Fruit fly (Drosophila melanogaster): Measurements from ENCODE around the gene CG3557.

Gene CG3557

DNA sequence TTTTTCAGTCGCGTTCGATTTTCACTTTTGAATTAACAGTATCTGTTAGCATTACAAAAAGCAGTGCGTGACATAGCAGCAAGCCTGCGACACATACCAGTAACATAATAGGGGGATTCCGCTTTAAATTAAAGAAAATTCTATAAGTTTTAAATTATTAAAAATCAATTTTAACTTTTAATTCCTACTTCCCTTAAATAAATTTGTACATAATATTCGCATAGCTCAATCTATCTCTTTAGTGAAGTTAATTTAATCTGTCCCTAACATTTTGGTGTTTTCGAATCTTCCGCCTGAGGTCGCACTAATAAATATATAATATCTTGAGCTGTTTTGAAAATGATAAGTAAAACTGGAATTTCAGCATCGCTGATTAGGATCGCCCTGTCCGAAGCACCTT lies 34.9 kb upstream of the CG3557 start, which contains the start of gene CG9886:
CG9886 (plus strand) TSS at position 341 of the 400 bp plus-strand sequence.
- TF ChIP-seq psq (optimal IDR thresholded peaks at IDR 0.05): no peak

DNA sequence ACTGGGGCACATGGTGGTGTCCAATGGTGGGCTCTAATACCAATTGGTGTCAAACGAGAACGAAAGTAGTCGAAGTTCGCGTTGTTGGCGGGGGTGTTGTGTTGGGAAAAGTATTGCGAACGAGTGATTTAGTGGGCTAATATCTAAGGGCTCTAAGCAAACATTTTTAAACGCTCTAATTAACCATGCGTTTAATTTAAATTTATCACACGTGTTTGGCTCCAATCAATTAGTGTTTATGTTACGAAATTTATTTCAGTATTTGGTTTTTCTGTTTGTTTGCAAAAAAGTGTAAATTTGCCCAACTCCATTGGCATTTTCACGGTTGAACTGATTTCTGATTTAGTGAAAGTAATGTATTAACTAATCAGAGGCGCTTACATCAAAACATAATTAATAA lies 34.3 kb upstream of the CG3557 start, which contains the start of gene CG34447:
CG34447 (minus strand) TSS at position 101 of the 400 bp plus-strand sequence.
- TF ChIP-seq ttk (optimal IDR thresholded peaks at IDR 0.05): no peak
- TF ChIP-seq Sin3A (optimal IDR thresholded peaks at IDR 0.05): no peak
- TF ChIP-seq h (optimal IDR thresholded peaks at IDR 0.05): no peak
- TF ChIP-seq Myc (optimal IDR thresholded peaks at IDR 0.05): no peak
- TF ChIP-seq psq (optimal IDR thresholded peaks at IDR 0.05): no peak
- TF ChIP-seq insv (optimal IDR thresholded peaks at IDR 0.05): no peak

DNA sequence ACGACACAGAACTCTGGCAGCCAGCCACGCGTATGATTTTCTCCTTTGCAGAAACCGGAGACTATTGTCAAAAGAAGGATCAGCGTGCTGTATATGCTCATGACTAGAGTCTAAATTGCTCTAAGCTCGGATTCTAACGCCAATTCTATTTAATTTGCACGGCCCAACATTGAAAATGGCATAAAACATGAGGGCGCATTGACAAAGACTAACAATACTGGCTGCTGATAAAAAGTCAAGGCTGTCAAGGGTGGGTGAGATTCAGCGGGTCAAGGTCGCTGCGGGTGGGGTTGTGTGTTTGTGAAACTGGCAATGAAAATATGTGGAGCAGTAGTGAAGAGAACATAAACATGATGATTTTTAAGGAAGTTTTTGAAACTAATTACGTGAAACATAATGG lies 32.3 kb upstream of the CG3557 start, which contains the start of gene CG34448:
CG34448 (minus strand) TSS at position 101 of the 400 bp plus-strand sequence.
- TF ChIP-seq h (optimal IDR thresholded peaks at IDR 0.05) (no peak), Myc (optimal IDR thresholded peaks at IDR 0.05) (no peak), insv (optimal IDR thresholded peaks at IDR 0.05) (no peak), ttk (optimal IDR thresholded peaks at IDR 0.05) (no peak), psq (optimal IDR thresholded peaks at IDR 0.05) (no peak), Sin3A (optimal IDR thresholded peaks at IDR 0.05) (no peak)

DNA sequence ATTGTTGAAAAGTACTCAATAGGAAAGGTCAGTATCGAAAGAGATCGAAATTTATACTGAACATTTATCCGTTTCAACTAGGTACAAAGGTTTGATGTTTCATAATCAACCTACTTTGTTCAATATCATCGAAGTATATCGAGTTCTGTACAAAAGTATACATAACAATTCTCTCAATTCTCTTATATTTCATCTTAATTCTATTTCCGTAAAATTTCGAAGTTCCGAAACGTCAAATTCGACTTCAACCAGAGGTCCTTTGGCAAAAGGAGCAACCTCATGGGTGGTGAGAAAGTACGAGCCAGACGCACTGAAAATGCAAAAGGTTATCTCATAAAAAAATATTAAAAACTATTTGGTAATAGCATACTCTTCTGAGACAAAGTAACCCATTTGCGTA lies 31.0 kb upstream of the CG3557 start, which contains the start of gene CG31948:
CG31948 (minus strand) TSS at position 101 of the 400 bp plus-strand sequence.
- TF ChIP-seq insv (optimal IDR thresholded peaks at IDR 0.05): no peak
- no peak for TF ChIP-seq Sin3A (optimal IDR thresholded peaks at IDR 0.05)
- no peak for TF ChIP-seq psq (optimal IDR thresholded peaks at IDR 0.05)
- TF ChIP-seq h (optimal IDR thresholded peaks at IDR 0.05): no peak
- TF ChIP-seq Myc (optimal IDR thresholded peaks at IDR 0.05): no peak
- TF ChIP-seq ttk (optimal IDR thresholded peaks at IDR 0.05): no peak

DNA sequence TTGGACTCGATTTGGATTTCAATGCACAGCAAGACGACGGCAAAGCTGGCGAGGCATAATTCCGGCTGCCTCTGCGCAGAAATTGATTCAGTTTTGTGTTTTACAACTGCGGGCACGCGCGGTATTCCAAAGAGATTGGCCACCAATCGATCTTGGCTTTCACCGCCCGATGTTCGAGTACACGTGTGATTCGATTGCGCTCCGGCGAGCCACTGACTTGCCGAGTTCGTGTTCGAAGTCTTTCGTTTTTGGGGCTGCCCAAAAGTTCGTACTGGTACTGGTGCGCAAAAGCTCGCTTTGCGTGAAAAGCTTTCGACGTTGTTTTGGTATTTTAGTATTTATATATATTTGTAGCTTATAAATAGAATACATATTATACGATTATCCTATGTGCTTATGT lies 29.5 kb upstream of the CG3557 start, which contains the start of gene CG18641:
CG18641 (minus strand) TSS at position 214 of the 400 bp plus-strand sequence.
- TF ChIP-seq h (optimal IDR thresholded peaks at IDR 0.05) (no peak), Sin3A (optimal IDR thresholded peaks at IDR 0.05) (no peak), Myc (optimal IDR thresholded peaks at IDR 0.05) (no peak), insv (optimal IDR thresholded peaks at IDR 0.05) (no peak), ttk (optimal IDR thresholded peaks at IDR 0.05) (no peak), psq (optimal IDR thresholded peaks at IDR 0.05) (no peak)

DNA sequence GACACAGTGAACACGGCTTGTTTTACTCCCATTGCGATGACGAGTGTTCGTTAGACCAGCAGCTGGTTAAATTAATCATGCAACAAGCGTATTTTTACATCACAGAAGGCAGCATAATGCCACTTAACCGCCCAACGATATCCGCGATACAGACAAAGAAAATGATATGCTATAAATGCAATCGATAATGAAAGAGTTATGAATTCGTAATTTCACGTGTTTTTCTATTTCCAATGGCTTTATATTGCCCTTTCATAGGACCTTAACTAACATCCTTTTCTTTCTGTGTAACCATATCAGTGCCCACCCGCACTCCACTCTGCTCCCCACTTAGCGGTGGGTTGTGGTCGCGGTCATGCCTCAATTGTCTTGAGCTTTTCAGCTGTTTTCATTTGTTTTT lies 27.5 kb upstream of the CG3557 start:
- no peak for TF ChIP-seq h (optimal IDR thresholded peaks at IDR 0.05)
- TF ChIP-seq insv (optimal IDR thresholded peaks at IDR 0.05): no peak

DNA sequence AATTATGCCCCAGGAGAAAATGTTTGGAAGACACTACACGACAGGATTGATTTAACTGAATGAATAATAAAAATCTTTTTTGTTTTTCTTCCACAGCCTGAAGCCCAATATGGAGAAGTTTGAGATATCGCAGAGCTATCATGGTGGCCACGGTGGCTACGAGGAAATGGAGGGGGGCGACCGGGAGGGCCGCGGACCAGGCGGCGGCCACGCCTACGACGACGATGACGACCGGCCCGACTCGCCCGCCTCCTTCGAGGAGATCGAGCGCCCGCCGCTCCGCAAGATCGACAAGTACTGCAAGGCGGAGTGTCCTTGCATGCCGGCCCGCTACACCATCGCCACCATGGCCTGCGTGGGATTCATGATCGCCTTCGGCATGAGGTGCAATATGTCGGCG lies 19.0 kb upstream of the CG3557 start:
- TF ChIP-seq psq (optimal IDR thresholded peaks at IDR 0.05) (no peak), Myc (optimal IDR thresholded peaks at IDR 0.05) (no peak), ttk (optimal IDR thresholded peaks at IDR 0.05) (no peak), h (optimal IDR thresholded peaks at IDR 0.05) (no peak), Sin3A (optimal IDR thresholded peaks at IDR 0.05) (no peak), insv (optimal IDR thresholded peaks at IDR 0.05) (no peak)

DNA sequence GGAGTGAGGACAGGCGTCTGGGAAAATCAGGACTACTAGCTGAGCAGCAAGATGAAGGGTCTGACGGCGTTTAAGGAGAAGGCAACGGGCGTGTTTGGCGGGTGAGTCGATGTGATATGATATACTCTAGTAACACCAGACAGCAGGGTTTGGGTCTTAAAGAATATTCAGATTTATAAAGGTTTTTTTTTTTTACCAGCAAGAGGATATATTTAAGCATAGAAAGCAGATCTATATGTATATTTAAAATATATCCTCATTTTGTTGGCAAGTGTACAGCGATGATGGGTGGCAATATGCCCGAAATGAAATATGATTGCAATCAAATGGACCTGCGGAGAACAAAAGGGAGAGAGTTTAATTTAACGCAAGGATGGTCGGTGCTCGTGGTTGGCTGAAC lies 16.6 kb upstream of the CG3557 start:
- TF ChIP-seq Myc (optimal IDR thresholded peaks at IDR 0.05): no peak
- TF ChIP-seq h (optimal IDR thresholded peaks at IDR 0.05): no peak
- TF ChIP-seq psq (optimal IDR thresholded peaks at IDR 0.05): no peak
- TF ChIP-seq insv (optimal IDR thresholded peaks at IDR 0.05): no peak
- TF ChIP-seq ttk (optimal IDR thresholded peaks at IDR 0.05): no peak
- TF ChIP-seq Sin3A (optimal IDR thresholded peaks at IDR 0.05): no peak

DNA sequence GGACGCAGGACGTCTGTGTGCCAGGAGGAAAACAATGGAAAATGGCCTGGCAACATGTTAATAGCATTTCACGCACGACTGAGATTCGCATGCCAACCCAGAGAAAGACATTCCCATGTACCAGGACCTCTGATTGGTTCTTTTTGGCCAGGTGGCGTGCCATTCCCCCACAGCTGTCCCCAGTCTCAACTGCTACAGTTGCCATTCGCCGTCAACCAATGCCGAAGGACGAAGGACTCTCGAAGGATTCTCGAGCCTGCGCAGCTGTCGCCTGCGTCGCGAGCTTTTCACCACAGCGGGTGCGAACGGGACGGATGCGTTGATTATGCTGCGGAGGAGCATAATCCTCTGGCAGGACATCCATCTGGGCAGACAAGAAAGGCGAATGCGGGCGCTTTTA lies 14.3 kb upstream of the CG3557 start, which contains the start of gene VGlut:
VGlut (plus strand) TSS at position 399 of the 400 bp plus-strand sequence.
- TF ChIP-seq h (optimal IDR thresholded peaks at IDR 0.05) (no peak), Myc (optimal IDR thresholded peaks at IDR 0.05) (no peak), Sin3A (optimal IDR thresholded peaks at IDR 0.05) (no peak), ttk (optimal IDR thresholded peaks at IDR 0.05) (no peak), insv (optimal IDR thresholded peaks at IDR 0.05) (no peak), psq (optimal IDR thresholded peaks at IDR 0.05) (no peak)

DNA sequence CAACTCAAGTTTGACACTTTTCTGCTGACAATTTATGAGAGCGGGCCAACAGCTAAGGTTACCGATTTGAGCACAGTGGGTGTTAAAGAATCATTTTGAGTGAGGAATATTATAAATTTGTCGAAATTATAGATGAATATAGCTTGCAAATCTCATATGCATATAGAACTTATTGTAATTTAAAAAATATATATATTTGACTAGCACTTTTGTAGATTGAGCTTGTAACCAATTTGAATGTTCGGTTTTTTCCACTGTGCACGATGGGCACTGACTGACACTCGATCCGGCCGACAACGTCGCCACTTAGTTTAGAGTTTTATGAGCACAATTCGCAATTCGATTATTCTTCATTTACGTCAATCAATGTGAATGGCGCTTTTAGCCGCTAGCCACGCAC lies 12.9 kb upstream of the CG3557 start:
- no peak for TF ChIP-seq Sin3A (optimal IDR thresholded peaks at IDR 0.05)
- no peak for TF ChIP-seq ttk (optimal IDR thresholded peaks at IDR 0.05)
- TF ChIP-seq h (optimal IDR thresholded peaks at IDR 0.05): no peak
- no peak for TF ChIP-seq Myc (optimal IDR thresholded peaks at IDR 0.05)
- no peak for TF ChIP-seq insv (optimal IDR thresholded peaks at IDR 0.05)
- TF ChIP-seq psq (optimal IDR thresholded peaks at IDR 0.05): no peak

DNA sequence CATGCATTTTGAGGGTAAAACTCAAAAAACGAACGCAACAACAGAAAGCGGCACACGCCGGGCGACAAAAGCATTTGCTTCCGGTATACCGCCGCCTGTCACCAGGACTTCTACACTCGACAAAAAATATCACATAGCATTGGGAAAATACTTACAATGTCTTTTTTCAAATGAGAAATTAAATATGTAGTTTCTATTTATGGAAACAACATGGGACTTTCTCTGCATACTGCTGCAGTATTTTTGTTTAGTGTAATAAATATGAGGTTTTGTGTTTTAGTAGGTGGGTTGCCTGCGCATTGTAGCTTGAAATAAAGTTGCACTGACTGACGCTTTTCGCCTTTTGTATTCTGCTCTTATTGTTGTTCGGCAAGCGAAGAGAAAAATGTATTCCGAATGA lies 11.5 kb upstream of the CG3557 start:
- TF ChIP-seq Sin3A (optimal IDR thresholded peaks at IDR 0.05) (no peak), psq (optimal IDR thresholded peaks at IDR 0.05) (no peak), Myc (optimal IDR thresholded peaks at IDR 0.05) (no peak), insv (optimal IDR thresholded peaks at IDR 0.05) (no peak), h (optimal IDR thresholded peaks at IDR 0.05) (no peak), ttk (optimal IDR thresholded peaks at IDR 0.05) (no peak)

DNA sequence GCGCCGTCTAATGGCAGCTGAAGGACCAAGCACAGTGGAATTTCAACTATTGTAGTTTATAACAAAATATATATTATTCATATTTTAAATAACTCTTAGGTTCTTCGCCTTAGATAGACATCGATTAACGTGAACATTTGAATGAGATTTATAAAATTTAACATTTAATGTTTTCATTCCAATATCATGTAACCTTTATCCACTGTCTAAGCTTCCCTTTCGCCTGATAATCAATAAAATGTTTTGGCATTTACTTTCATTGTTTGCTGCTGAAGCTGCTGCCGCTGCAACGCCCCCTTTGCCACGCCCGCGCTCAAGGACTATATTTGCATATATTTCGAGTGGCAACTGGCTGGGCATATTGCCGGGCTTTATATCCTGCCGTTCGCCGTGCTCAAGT lies 9.3 kb upstream of the CG3557 start:
- TF ChIP-seq h (optimal IDR thresholded peaks at IDR 0.05) (no peak), insv (optimal IDR thresholded peaks at IDR 0.05) (no peak), psq (optimal IDR thresholded peaks at IDR 0.05) (no peak), Sin3A (optimal IDR thresholded peaks at IDR 0.05) (no peak), Myc (optimal IDR thresholded peaks at IDR 0.05) (no peak), ttk (optimal IDR thresholded peaks at IDR 0.05) (no peak)

DNA sequence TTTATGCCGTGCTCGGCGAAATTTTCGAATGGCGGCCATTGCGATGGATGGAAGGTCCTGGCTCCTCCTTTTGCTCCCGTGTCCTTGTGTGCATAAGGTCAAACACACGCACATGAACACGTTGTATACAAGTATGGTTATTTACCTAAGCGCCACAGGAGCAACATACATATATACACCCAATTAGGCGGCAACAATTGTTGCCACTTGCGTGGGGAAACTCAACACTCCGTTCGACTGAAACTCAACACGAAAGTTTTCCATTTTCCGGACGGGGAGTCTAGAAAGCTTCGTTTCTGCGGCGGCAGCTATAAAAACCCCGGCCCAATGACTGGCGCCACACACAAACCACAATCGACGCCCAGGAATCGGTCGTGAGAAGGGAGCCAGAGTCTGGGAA lies 5.7 kb upstream of the CG3557 start, which contains the start of gene CG46448:
CG46448 (plus strand) TSS at position 340 of the 400 bp plus-strand sequence.
- no peak for TF ChIP-seq Sin3A (optimal IDR thresholded peaks at IDR 0.05)
- no peak for TF ChIP-seq Myc (optimal IDR thresholded peaks at IDR 0.05)
- no peak for TF ChIP-seq insv (optimal IDR thresholded peaks at IDR 0.05)
- TF ChIP-seq psq (optimal IDR thresholded peaks at IDR 0.05): no peak
- no peak for TF ChIP-seq ttk (optimal IDR thresholded peaks at IDR 0.05)
- TF ChIP-seq h (optimal IDR thresholded peaks at IDR 0.05): no peak
